Fruit fly (Drosophila melanogaster) whole organism, pupa: ENCODE measurements around the gene 5PtaseI.

Source experiments
- CG13204 ChIP-seq: fragments of 200-800 bp; sonication (Bioruptor generic); optimal IDR thresholded peaks from 2 replicates; lab custom pipeline; 2018; ENCODE audit warnings: missing biosample characterization, mild to moderate bottlenecking, missing genetic modification characterization, moderate library complexity
- Ets98B ChIP-seq: fragments of 200-800 bp; sonication (Bioruptor generic); IDR thresholded peaks from 2 replicates; pipeline ENCODE4 v1.3.6; 2022; ENCODE audit warnings: missing biosample characterization, missing genetic modification characterization
- Snoo ChIP-seq: fragments of 200-800 bp; sonication (Bioruptor generic); optimal IDR thresholded peaks from 3 replicates; lab custom pipeline; 2017; ENCODE audit warnings: missing biosample characterization, mild to moderate bottlenecking, missing genetic modification characterization, inconsistent platforms

DNA sequence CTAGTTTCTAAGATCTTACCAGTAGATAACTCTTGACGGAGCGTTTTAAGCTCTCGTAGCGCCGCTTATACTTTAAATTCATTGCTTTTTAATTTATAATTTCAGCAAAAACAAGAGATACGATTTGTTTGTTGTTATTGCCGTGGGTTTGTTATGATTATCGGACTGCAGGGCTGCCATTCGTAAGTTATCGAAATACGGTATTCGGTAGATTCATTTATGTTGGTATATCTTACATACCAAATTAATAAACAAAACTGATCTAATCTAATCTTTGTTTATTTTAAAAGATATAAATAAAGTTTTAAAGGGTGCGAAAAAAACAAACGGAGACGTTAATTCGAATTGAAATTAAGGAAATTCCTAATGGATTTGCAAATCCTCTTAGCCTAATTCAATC lies 11.1 kb upstream of the 5PtaseI start, which contains the start of the genes CG31111 and stac:
- TF ChIP-seq Snoo (tag; lab: Kevin White, UChicago) (no peak), Ets98B (GFP tag; lab: Robert Waterston, UW) (no peak), CG13204 (no peak)
